Worm (Caenorhabditis elegans) whole organism, L4 larva: ENCODE measurements around the gene Y52E8A.3.

ENCODE experiments used
- ctbp-1 ChIP-seq: fragments of 200-800 bp; sonication (Bioruptor generic); IDR thresholded peaks from 2 replicates; pipeline ENCODE4 v1.3.6; 2022; ENCODE audit warnings: missing genetic modification reagents, missing genetic modification characterization, missing compliant biosample characterization
- fkh-10 ChIP-seq: fragments of 150-350 bp; optimal IDR thresholded peaks from 2 replicates; lab custom pipeline; 2014; ENCODE audit warnings: missing biosample characterization, missing genetic modification reagents, missing genetic modification characterization
- lin-13 ChIP-seq: fragments of 150-350 bp; optimal IDR thresholded peaks from 2 replicates; lab custom pipeline; 2014; ENCODE audit warnings: missing biosample characterization, missing genetic modification reagents, missing genetic modification characterization
- lin-15B ChIP-seq: fragments of 150-350 bp; sonication (generic microtip); optimal IDR thresholded peaks from 3 replicates; lab custom pipeline; 2014; ENCODE audit warnings: missing biosample characterization, missing genetic modification characterization
- nhr-11 ChIP-seq: fragments of 150-350 bp; optimal IDR thresholded peaks from 2 replicates; lab custom pipeline; 2014; ENCODE audit warnings: missing biosample characterization, missing genetic modification characterization
- snpc-4 ChIP-seq: fragments of 150-350 bp; optimal IDR thresholded peaks from 2 replicates; lab custom pipeline; 2014; ENCODE audit warnings: missing biosample characterization, missing genetic modification characterization

DNA sequence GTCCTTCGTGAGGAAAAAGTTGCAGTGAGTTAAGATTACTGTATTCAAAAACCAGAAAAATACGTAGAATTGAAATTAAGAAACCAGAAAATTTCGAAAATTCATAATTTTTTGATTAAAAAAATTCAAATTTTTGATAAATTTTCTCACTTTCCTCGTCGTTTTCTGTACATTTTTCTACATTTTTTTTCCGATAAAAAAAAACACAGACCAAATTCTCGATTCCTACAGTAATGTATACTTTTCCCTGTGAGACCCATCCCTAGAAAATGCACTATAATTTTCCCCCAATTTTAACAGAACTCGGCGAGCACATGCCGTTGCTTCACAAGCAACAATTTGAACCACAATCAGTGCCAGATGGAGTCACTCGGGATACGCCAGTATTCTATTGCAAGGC lies 33.1 kb upstream of the Y52E8A.3 start, which contains the start of gene athp-2:
- TF ChIP-seq nhr-11 (tag; lab: Kevin White, UChicago) (no peak), lin-13 (GFP tag; lab: Kevin White, UChicago) (no peak), fkh-10 (no peak), snpc-4 (tag; lab: Kevin White, UChicago) (no peak), lin-15B (tag; lab: Kevin White, UChicago) (no peak), ctbp-1 (GFP tag; lab: Robert Waterston, UW) (no peak)
